Worm (Caenorhabditis elegans) whole organism, L4 larva: ENCODE data around the gene K07C11.8.

Experiments
- F44E2.7 ChIP-seq: fragments of 200-800 bp; sonication (Bioruptor generic); IDR thresholded peaks from 2 replicates; pipeline ENCODE4 v2.1.2; 2022; ENCODE audit warnings: missing genetic modification characterization, missing compliant biosample characterization
- Y48G9A.11 ChIP-seq: fragments of 200-800 bp; sonication (Bioruptor generic); IDR thresholded peaks from 2 replicates; pipeline ENCODE4 v1.3.6; 2022; ENCODE audit warnings: missing genetic modification reagents, missing genetic modification characterization, missing compliant biosample characterization
- Y75B8A.6 ChIP-seq: fragments of 200-800 bp; sonication (Bioruptor generic); IDR thresholded peaks from 2 replicates; pipeline ENCODE4 v1.3.6; 2022; ENCODE audit warnings: missing genetic modification reagents, missing genetic modification characterization, missing compliant biosample characterization
- aly-2 ChIP-seq: sonication (generic microtip); optimal IDR thresholded peaks from 2 replicates; lab custom pipeline; 2018; ENCODE audit warnings: missing biosample characterization, missing genetic modification characterization
- attf-4 ChIP-seq: sonication (generic microtip); optimal IDR thresholded peaks from 3 replicates; lab custom pipeline; 2017; ENCODE audit warnings: missing biosample characterization, missing genetic modification characterization
- ceh-20 ChIP-seq: fragments of 200-800 bp; sonication (Bioruptor generic); IDR thresholded peaks from 2 replicates; pipeline ENCODE4 v1.3.6; 2022; ENCODE audit warnings: missing genetic modification reagents, missing genetic modification characterization, missing compliant biosample characterization
- ceh-28 ChIP-seq: fragments of 150-350 bp; optimal IDR thresholded peaks from 2 replicates; lab custom pipeline; 2014; ENCODE audit warnings: missing biosample characterization, missing genetic modification reagents, missing genetic modification characterization
- ceh-62 ChIP-seq: sonication (generic microtip); optimal IDR thresholded peaks from 2 replicates; lab custom pipeline; 2017; ENCODE audit warnings: missing biosample characterization, missing genetic modification characterization
- ceh-82 ChIP-seq: sonication (generic microtip); optimal IDR thresholded peaks from 2 replicates; lab custom pipeline; 2017; ENCODE audit warnings: missing biosample characterization, missing genetic modification characterization
- daf-16 ChIP-seq, 3 experiments: sonication (generic microtip); optimal IDR thresholded peaks; 2 replicates each; lab custom pipeline; 2016 to 2017; ENCODE audit warnings: missing genetic modification characterization in 3 of 3, missing genetic modification reagents in 3 of 3, mild to moderate bottlenecking in 2 of 3, missing compliant biosample characterization in 2 of 3, missing biosample characterization in 1 of 3, moderate library complexity in 1 of 3
- dmd-6 ChIP-seq: fragments of 200-800 bp; sonication (Bioruptor generic); IDR thresholded peaks from 2 replicates; pipeline ENCODE4 v1.3.6; 2022; ENCODE audit warnings: missing genetic modification reagents, missing genetic modification characterization, missing compliant biosample characterization
- dpl-1 ChIP-seq: fragments of 150-350 bp; optimal IDR thresholded peaks from 2 replicates; lab custom pipeline; 2014; ENCODE audit warnings: missing biosample characterization, missing genetic modification reagents, missing genetic modification characterization
- duxl-1 ChIP-seq: sonication (generic microtip); optimal IDR thresholded peaks from 2 replicates; lab custom pipeline; 2016; ENCODE audit warnings: mild to moderate bottlenecking, missing genetic modification characterization, moderate library complexity, missing compliant biosample characterization; ENCODE audit not compliant: poor library complexity
- dve-1 ChIP-seq: sonication (generic microtip); optimal IDR thresholded peaks from 2 replicates; lab custom pipeline; 2017; ENCODE audit warnings: antibody characterized with exemption, mild to moderate bottlenecking, missing genetic modification characterization, missing compliant biosample characterization; ENCODE audit not compliant: insufficient read depth
- egl-27 ChIP-seq: sonication (generic microtip); optimal IDR thresholded peaks from 3 replicates; lab custom pipeline; 2017; ENCODE audit warnings: missing biosample characterization, missing genetic modification reagents, missing genetic modification characterization
- hif-1 ChIP-seq, 2 experiments: sonication (generic microtip); optimal IDR thresholded peaks; 2 replicates each; lab custom pipeline; 2016 to 2017; ENCODE audit warnings: missing compliant biosample characterization in 2 of 2, missing genetic modification characterization in 2 of 2, missing genetic modification reagents in 2 of 2, missing genotype in 2 of 2, mild to moderate bottlenecking in 1 of 2
- hlh-11 ChIP-seq: fragments of 200-800 bp; sonication (Bioruptor generic); optimal IDR thresholded peaks from 2 replicates; lab custom pipeline; 2018; ENCODE audit warnings: mild to moderate bottlenecking, missing genetic modification characterization, missing compliant biosample characterization
- lin-1 ChIP-seq: fragments of 200-800 bp; sonication (Bioruptor generic); IDR thresholded peaks from 2 replicates; pipeline ENCODE4 v1.3.6; 2022; ENCODE audit warnings: missing genetic modification reagents, missing genetic modification characterization, missing compliant biosample characterization
- lin-29 ChIP-seq: fragments of 200-800 bp; sonication (Bioruptor generic); IDR thresholded peaks from 2 replicates; pipeline ENCODE4 v1.3.6; 2022; ENCODE audit warnings: missing genetic modification reagents, missing genetic modification characterization, missing compliant biosample characterization
- lsy-2 ChIP-seq, 2 experiments: fragments of 150-350 bp in 1 of 2; sonication (generic microtip) in 1 of 2; optimal IDR thresholded peaks; 2 replicates each; lab custom pipeline; 2014 to 2017; ENCODE audit warnings: missing biosample characterization in 2 of 2, missing genetic modification characterization in 2 of 2
- mes-2 ChIP-seq: sonication (generic microtip); optimal IDR thresholded peaks from 2 replicates; lab custom pipeline; 2016; ENCODE audit warnings: missing genotype, mild to moderate bottlenecking, missing genetic modification characterization, missing compliant biosample characterization; ENCODE audit not compliant: poor library complexity, severe bottlenecking
- nhr-102 ChIP-seq: sonication (generic microtip); optimal IDR thresholded peaks from 2 replicates; lab custom pipeline; 2016; ENCODE audit warnings: mild to moderate bottlenecking, missing genetic modification characterization, moderate library complexity, missing compliant biosample characterization
- nhr-28 ChIP-seq: fragments of 150-350 bp; optimal IDR thresholded peaks from 2 replicates; lab custom pipeline; 2014; ENCODE audit warnings: missing biosample characterization, missing genetic modification characterization
- nhr-42 ChIP-seq: fragments of 200-800 bp; sonication (Bioruptor generic); IDR thresholded peaks from 2 replicates; pipeline ENCODE4 v1.3.6; 2022; ENCODE audit warnings: missing genetic modification characterization, missing compliant biosample characterization
- nhr-48 ChIP-seq: sonication (generic microtip); optimal IDR thresholded peaks from 2 replicates; lab custom pipeline; 2016; ENCODE audit warnings: mild to moderate bottlenecking, missing genetic modification characterization, missing compliant biosample characterization
- nhr-76 ChIP-seq: fragments of 150-350 bp; optimal IDR thresholded peaks from 2 replicates; lab custom pipeline; 2014; ENCODE audit warnings: missing biosample characterization, missing genetic modification characterization
- php-3 ChIP-seq: fragments of 200-800 bp; sonication (Bioruptor generic); IDR thresholded peaks from 2 replicates; pipeline ENCODE4 v1.3.6; 2022; ENCODE audit warnings: missing genetic modification reagents, missing genetic modification characterization, missing compliant biosample characterization
- pqm-1 ChIP-seq: sonication (generic microtip); optimal IDR thresholded peaks from 2 replicates; lab custom pipeline; 2017; ENCODE audit warnings: missing biosample characterization, missing genetic modification characterization
- saeg-2 ChIP-seq: fragments of 200-800 bp; sonication (Bioruptor generic); IDR thresholded peaks from 2 replicates; pipeline ENCODE4 v1.3.6; 2022; ENCODE audit warnings: missing genetic modification reagents, missing genetic modification characterization, missing compliant biosample characterization
- sdz-12 ChIP-seq: fragments of 200-800 bp; sonication (Bioruptor generic); optimal IDR thresholded peaks from 2 replicates; lab custom pipeline; 2018; ENCODE audit warnings: mild to moderate bottlenecking, missing genetic modification characterization, missing compliant biosample characterization
- skn-1 ChIP-seq: fragments of 150-350 bp; optimal IDR thresholded peaks from 2 replicates; lab custom pipeline; 2014; ENCODE audit warnings: missing biosample characterization, missing genetic modification characterization
- snpc-1.2 ChIP-seq: fragments of 200-800 bp; sonication (Bioruptor generic); IDR thresholded peaks from 2 replicates; pipeline ENCODE4 v1.3.6; 2022; ENCODE audit warnings: missing genetic modification reagents, missing genetic modification characterization, missing compliant biosample characterization
- spr-1 ChIP-seq: sonication (generic microtip); optimal IDR thresholded peaks from 2 replicates; lab custom pipeline; 2016; ENCODE audit warnings: mild to moderate bottlenecking, missing genetic modification characterization, missing compliant biosample characterization
- tra-1 ChIP-seq: fragments of 200-800 bp; sonication (Bioruptor generic); IDR thresholded peaks from 2 replicates; pipeline ENCODE4 v1.3.6; 2022; ENCODE audit warnings: missing genetic modification reagents, missing genetic modification characterization, missing compliant biosample characterization
- unc-62 ChIP-seq, 3 experiments: fragments of 150-350 bp in 1 of 3; sonication (generic microtip); optimal IDR thresholded peaks in 2 of 3; peaks in 1 of 3; 1 replicate in 1 of 3; 2 replicates in 2 of 3; lab custom pipeline; 2014 to 2017; ENCODE audit warnings: missing biosample characterization in 3 of 3, missing genetic modification characterization in 3 of 3, missing genetic modification reagents in 3 of 3, missing genotype in 1 of 3
- zip-11 ChIP-seq: fragments of 200-800 bp; sonication (Bioruptor generic); IDR thresholded peaks from 2 replicates; pipeline ENCODE4 v1.3.6; 2022; ENCODE audit warnings: missing genetic modification characterization, missing compliant biosample characterization

Gene K07C11.8

ce11 chrV:8221083-8221538 lies 3.4 kb upstream of the K07C11.8 start, which contains the start of the genes cogc-6 and air-1 (continued):
- no peak for TF ChIP-seq ceh-28 (tag; lab: Kevin White, UChicago)
- TF ChIP-seq duxl-1 (tag; lab: Kevin White, UChicago), result no peak
- TF ChIP-seq nhr-76 (tag; lab: Kevin White, UChicago), result no peak
- TF ChIP-seq F44E2.7 (GFP tag; lab: Robert Waterston, UW), result no peak
- TF ChIP-seq Y48G9A.11 (GFP tag; lab: Robert Waterston, UW), result peak; percentile 86
- TF ChIP-seq aly-2, result no peak
- no peak for TF ChIP-seq dve-1 (tag; lab: Kevin White, UChicago)
- no peak for TF ChIP-seq sdz-12 (GFP tag; lab: Kevin White, UChicago)
- no peak for TF ChIP-seq egl-27
- TF ChIP-seq dpl-1 (GFP tag; lab: Kevin White, UChicago), result peak; percentile 57
- TF ChIP-seq spr-1 (tag; lab: Kevin White, UChicago), result no peak
- TF ChIP-seq ceh-20, result no peak
- no peak for TF ChIP-seq ceh-62 (tag; lab: Kevin White, UChicago)
- no peak for TF ChIP-seq nhr-102 (tag; lab: Kevin White, UChicago)
- no peak for TF ChIP-seq Y75B8A.6 (GFP tag; lab: Robert Waterston, UW)
- TF ChIP-seq lsy-2 (tag; optimal IDR thresholded peaks at IDR 0.05; lab: Kevin White, UChicago), result peak in 1 of 2 experiments; percentile 29
- no peak for TF ChIP-seq nhr-42
- TF ChIP-seq snpc-1.2 (GFP tag; lab: Robert Waterston, UW), result no peak
- TF ChIP-seq mes-2 (tag; lab: Kevin White, UChicago), result peak; percentile 47

- TF ChIP-seq ceh-82 (no peak), unc-62 (GFP tag; optimal IDR thresholded peaks at IDR 0.05 in 1 of 2; lab: Kevin White, UChicago) (peak in 1 of 2 experiments; percentile 96), unc-62 (tag; optimal IDR thresholded peaks at IDR 0.05; lab: Kevin White, UChicago) (no peak), ceh-20 (no peak)
Observed at ce11 chrV:8219550-8219949, 1.9 kb upstream of the K07C11.8 start.

- TF ChIP-seq attf-4, result no peak
- TF ChIP-seq hlh-11 (tag; lab: Kevin White, UChicago), result peak; percentile 63
- peak; percentile 53; the same call in 1 of the 2 replicates for TF ChIP-seq tra-1
- peak; percentile 53 for TF ChIP-seq lin-1 (GFP tag; lab: Robert Waterston, UW)
- TF ChIP-seq dve-1 (tag; lab: Kevin White, UChicago), result peak; percentile 45
- peak; percentile 66 for TF ChIP-seq pqm-1 (tag; lab: Kevin White, UChicago)
- TF ChIP-seq skn-1 (tag; lab: Kevin White, UChicago), result no peak
- TF ChIP-seq daf-16 (GFP tag; optimal IDR thresholded peaks at IDR 0.05; lab: Kevin White, UChicago), result no peak
- peak; percentile 60 for TF ChIP-seq daf-16 (tag; optimal IDR thresholded peaks at IDR 0.05; lab: Kevin White, UChicago)
- TF ChIP-seq nhr-28 (tag; lab: Kevin White, UChicago), result peak; percentile 25
- no peak for TF ChIP-seq nhr-42
- TF ChIP-seq hif-1 (tag; optimal IDR thresholded peaks at IDR 0.05; lab: Kevin White, UChicago), result peak in 1 of 2 experiments; percentile 23
- peak; percentile 77 for TF ChIP-seq php-3 (GFP tag; lab: Robert Waterston, UW)
- no peak for TF ChIP-seq nhr-76 (tag; lab: Kevin White, UChicago)
- TF ChIP-seq lin-29, result no peak
- no peak for TF ChIP-seq nhr-48
- TF ChIP-seq zip-11 (GFP tag; lab: Robert Waterston, UW), result no peak
- TF ChIP-seq saeg-2 (GFP tag; lab: Robert Waterston, UW), result no peak
- TF ChIP-seq dmd-6 (GFP tag; lab: Robert Waterston, UW), result peak; percentile 81
- TF ChIP-seq, all 104 proteins: peak for 10
Observed at ce11 chrV:8217118-8217517, 566 bp downstream of the K07C11.8 start.
